Worm (Caenorhabditis elegans): ENCODE results near the gene snt-2.

- TF ChIP-seq klf-2 (GFP tag; conservative IDR thresholded peaks at IDR 0.05) (no peak), flt-1 (GFP tag; IDR thresholded peaks at IDR 0.05) (no peak; the same call in 1 of the 2 replicates), med-1 (GFP tag; optimal IDR thresholded peaks at IDR 0.05; ENCODE audit: insufficient read depth) (no peak)
Observed at ce11 chrIII:783254-783753, 10.2 kb downstream of the snt-2 start, which contains the start of the genes dagl-2 and ppm-1.G.
